Worm (Caenorhabditis elegans) whole organism, L4/young adult: Measurements from ENCODE around the gene T26C11.4.

Source experiments
- W03F9.2 ChIP-seq: fragments of 150-350 bp; optimal IDR thresholded peaks from 2 replicates; lab custom pipeline; 2014; ENCODE audit warnings: missing biosample characterization, missing genetic modification characterization
- dao-5 ChIP-seq: sonication (generic microtip); optimal IDR thresholded peaks from 2 replicates; lab custom pipeline; 2016; ENCODE audit warnings: missing genotype, missing genetic modification characterization, moderate library complexity, missing compliant biosample characterization
- him-1 ChIP-seq: sonication (generic microtip); optimal IDR thresholded peaks from 2 replicates; lab custom pipeline; 2016; ENCODE audit warnings: missing genotype, missing genetic modification reagents, missing genetic modification characterization, missing compliant biosample characterization

- no peak for TF ChIP-seq him-1 (tag; lab: Kevin White, UChicago)
- no peak for TF ChIP-seq W03F9.2 (tag; lab: Kevin White, UChicago)
- TF ChIP-seq dao-5 (tag; lab: Kevin White, UChicago) = no peak
Observed at ce11 chrX:1830475-1830874, 14.9 kb downstream of the T26C11.4 start.
